Worm (Caenorhabditis elegans): ENCODE data around the gene Y51H7C.41.
A peak's percentile ranks its signal among the peaks of the same experiment; 100 is the strongest.

The Y51H7C.41 gene

ce11 chrII:1420806-1421463 is 17.8 kb downstream of the Y51H7C.41 start:
- TF ChIP-seq F55B11.4 (tag; optimal IDR thresholded peaks at IDR 0.05; ENCODE audit: borderline replicate concordance, insufficient read depth) (no peak), madf-3 (GFP tag; IDR thresholded peaks at IDR 0.05) (no peak), lin-26 (GFP tag; IDR thresholded peaks at IDR 0.05) (no peak), unc-62 (GFP tag; optimal IDR thresholded peaks at IDR 0.05) (no peak), nhr-27 (tag; optimal IDR thresholded peaks at IDR 0.05) (no peak), egl-18 (GFP tag; IDR thresholded peaks at IDR 0.05) (no peak), sptf-2 (GFP tag; optimal IDR thresholded peaks at IDR 0.05) (no peak), nfya-2 (GFP tag; IDR thresholded peaks at IDR 0.05) (no peak), nhr-90 (tag; optimal IDR thresholded peaks at IDR 0.05) (no peak), mcd-1 (GFP tag; IDR thresholded peaks at IDR 0.05) (no peak), F33H1.4 (GFP tag; IDR thresholded peaks at IDR 0.05) (no peak)

DNA sequence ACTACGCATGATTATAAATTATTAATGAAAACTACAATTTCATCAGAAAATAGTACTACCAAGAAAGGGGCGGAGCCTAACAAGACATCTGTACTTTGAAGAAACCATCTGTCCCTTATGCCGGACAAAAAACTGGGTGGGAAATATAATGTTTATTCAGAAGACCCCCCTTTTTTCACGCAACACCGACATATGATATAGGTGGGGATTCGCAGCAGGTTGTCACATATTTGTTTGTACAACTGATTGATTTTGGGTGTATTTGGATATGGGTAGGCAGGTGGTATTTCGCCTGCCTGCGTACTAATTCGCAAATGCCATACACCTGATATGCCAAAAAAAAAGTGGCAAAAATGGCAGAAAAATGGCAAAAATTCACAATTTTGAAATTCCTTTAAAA is 20.5 kb downstream of the Y51H7C.41 start, which contains the start of gene Y51H7C.10:
TSS of gene Y51H7C.10 (minus strand) at position 101 of the 400 bp plus-strand sequence.
- TF ChIP-seq ztf-26 (tag; optimal IDR thresholded peaks at IDR 0.05) (no peak), somi-1 (GFP tag; optimal IDR thresholded peaks at IDR 0.05) (no peak), lir-1 (GFP tag; conservative IDR thresholded peaks at IDR 0.05) (no peak)

DNA sequence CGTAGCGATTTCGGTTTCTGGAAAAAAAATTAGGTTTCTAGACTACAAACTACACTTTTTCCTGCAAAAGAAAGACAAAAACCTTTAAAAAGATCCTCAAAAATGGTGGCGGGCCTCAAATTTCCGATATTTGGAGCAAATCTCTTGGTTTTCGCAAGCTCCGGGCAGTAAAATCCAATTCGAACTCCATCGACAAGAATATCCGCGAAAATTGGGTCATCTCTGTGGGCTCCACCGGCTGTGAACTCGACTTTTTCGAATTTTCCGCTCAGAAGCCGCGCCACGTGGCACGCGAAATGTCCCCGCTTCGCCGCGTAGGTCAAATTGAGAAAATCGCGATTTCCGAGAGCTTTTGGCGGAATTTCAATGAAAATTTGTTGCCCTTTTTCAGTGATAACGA is 33.6 kb downstream of the Y51H7C.41 start:
- TF ChIP-seq zfh-2 (GFP tag; conservative IDR thresholded peaks at IDR 0.05) (peak; percentile 45), F55B11.4 (tag; optimal IDR thresholded peaks at IDR 0.05; ENCODE audit: borderline replicate concordance, insufficient read depth) (no peak)

DNA sequence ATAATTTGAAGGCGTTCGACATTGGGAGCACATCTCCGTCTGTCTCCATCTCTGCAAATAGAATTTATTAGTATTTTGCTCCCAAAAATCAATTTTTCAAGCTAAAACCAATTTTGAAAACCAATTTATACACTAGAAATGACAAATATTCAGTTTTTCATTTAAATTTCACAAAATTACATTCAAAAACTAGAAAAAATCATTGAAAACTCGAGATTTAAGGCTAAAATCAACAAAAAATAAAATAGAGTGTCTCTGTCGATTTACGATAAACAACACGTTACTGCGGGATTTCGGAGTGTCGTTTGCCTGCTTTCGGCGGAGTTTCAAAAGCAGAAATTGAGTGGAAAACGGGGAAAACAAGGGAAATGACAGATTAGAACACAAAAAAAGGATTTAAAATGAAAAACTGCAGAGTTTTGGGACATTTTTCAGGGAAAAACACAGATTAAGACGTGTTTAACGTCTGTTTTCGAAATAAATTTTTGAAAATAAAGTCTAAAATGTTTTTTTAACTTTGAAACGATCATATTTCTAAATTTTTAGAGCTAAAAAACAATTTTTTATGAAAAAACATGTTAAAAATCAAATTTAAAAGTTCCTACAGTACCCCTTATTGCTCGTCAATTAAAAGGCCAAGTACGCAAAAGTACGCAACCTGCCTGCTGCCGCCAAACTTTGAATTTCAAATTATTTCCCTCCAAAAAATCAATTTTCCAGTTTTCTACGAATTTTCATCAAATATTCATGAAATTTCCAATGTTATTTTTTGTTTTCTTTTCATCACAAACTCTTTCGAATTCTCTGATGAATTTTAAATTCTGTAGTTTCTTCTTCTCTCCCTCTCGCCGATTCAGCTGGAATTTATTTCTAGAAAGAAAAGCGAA is 34.6 kb downstream of the Y51H7C.41 start, which contains the start of gene nol-6:
TSS of gene nol-6 (minus strand) at position 51 of the 887 bp plus-strand sequence.
- TF ChIP-seq madf-6 (GFP tag; IDR thresholded peaks at IDR 0.05) (peak; percentile 86), hmg-1.2 (GFP tag; IDR thresholded peaks at IDR 0.05) (peak; percentile 6; the same call in 1 of the 2 replicates), snpc-3.4 (tag; optimal IDR thresholded peaks at IDR 0.05) (peak; percentile 35), ceh-91 (GFP tag; IDR thresholded peaks at IDR 0.05) (peak; percentile 42; the same call in 1 of the 2 replicates), F23B12.7 (tag; optimal IDR thresholded peaks at IDR 0.05; ENCODE audit: insufficient read depth) (no peak), lin-54 (GFP tag; optimal IDR thresholded peaks at IDR 0.05) (peak; percentile 30), F33H1.4 (GFP tag; IDR thresholded peaks at IDR 0.05) (peak; percentile 20; the same call in 1 of the 2 replicates), attf-3 (GFP tag; conservative IDR thresholded peaks at IDR 0.05) (peak; percentile 92), D2030.7 (GFP tag; IDR thresholded peaks at IDR 0.05) (peak; percentile 74), mxl-1 (tag; optimal IDR thresholded peaks at IDR 0.05) (no peak), dpl-1 (GFP tag; optimal IDR thresholded peaks at IDR 0.05) (peak; percentile 75), lsl-1 (GFP tag; optimal IDR thresholded peaks at IDR 0.05) (peak; percentile 76), madf-8 (GFP tag; conservative IDR thresholded peaks at IDR 0.05) (peak; percentile 70), efl-1 (GFP tag; optimal IDR thresholded peaks at IDR 0.05) (peak; percentile 87), ztf-22 (GFP tag; optimal IDR thresholded peaks at IDR 0.05) (no peak), xnd-1 (tag; optimal IDR thresholded peaks at IDR 0.05) (peak; percentile 37)

ce11 chrII:1438336-1438589 is 35.1 kb downstream of the Y51H7C.41 start, which contains the start of gene Y51H7C.3:
TSS of gene Y51H7C.3 (plus strand) at chrII:1438490.
- no peak for TF ChIP-seq tbp1 (GFP tag; optimal IDR thresholded peaks at IDR 0.05)
- no peak for TF ChIP-seq cebp-1 (GFP tag; IDR thresholded peaks at IDR 0.05)
- no peak for TF ChIP-seq cebp-1 (tag; optimal IDR thresholded peaks at IDR 0.05)
- no peak for TF ChIP-seq F10E7.11 (tag; optimal IDR thresholded peaks at IDR 0.05)
- no peak for TF ChIP-seq ztf-18 (tag; optimal IDR thresholded peaks at IDR 0.05)
- TF ChIP-seq efl-1 (GFP tag; optimal IDR thresholded peaks at IDR 0.05): no peak
- no peak for TF ChIP-seq ztf-25 (GFP tag; IDR thresholded peaks at IDR 0.05)
- TF ChIP-seq let-607 (tag; optimal IDR thresholded peaks at IDR 0.05): no peak

All from whole organism, young adult.